Fruit fly (Drosophila melanogaster) Kc167 (cell line): ENCODE results near the gene RpS10a.

Experiments
- Myc ChIP-seq: fragments of >200 bp; optimal IDR thresholded peaks from 2 replicates; lab custom pipeline; 2017; ENCODE audit warnings: missing external identifiers
- Sin3A ChIP-seq: fragments of >200 bp; optimal IDR thresholded peaks from 2 replicates; lab custom pipeline; 2018; ENCODE audit warnings: missing external identifiers
- h ChIP-seq: fragments of >200 bp; optimal IDR thresholded peaks from 3 replicates; lab custom pipeline; 2018; ENCODE audit warnings: missing external identifiers
- insv ChIP-seq: fragments of >200 bp; optimal IDR thresholded peaks from 3 replicates; lab custom pipeline; 2018; ENCODE audit warnings: missing external identifiers
- psq ChIP-seq: fragments of >200 bp; optimal IDR thresholded peaks from 2 replicates; lab custom pipeline; 2017; ENCODE audit warnings: missing external identifiers
- ttk ChIP-seq: sonication (Bioruptor generic); optimal IDR thresholded peaks from 2 replicates; lab custom pipeline; 2017; ENCODE audit warnings: missing external identifiers

dm6 chr3R:27625911-27626310, 26.6 kb upstream of the RpS10a start, which contains the start of gene CG5612:
- TF ChIP-seq Myc (lab: Kevin White, UChicago) (no peak), ttk (lab: Kevin White, UChicago) (no peak), h (lab: Kevin White, UChicago) (no peak), insv (lab: Kevin White, UChicago) (no peak), psq (lab: Kevin White, UChicago) (no peak), Sin3A (no peak)
